Fruit fly (Drosophila melanogaster) whole organism, adult: ENCODE data around the gene Mst36Fa.

ENCODE experiments used
- CG11617 ChIP-seq: fragments of 200-800 bp; sonication (Bioruptor generic); optimal IDR thresholded peaks from 2 replicates; lab custom pipeline; 2017; ENCODE audit warnings: mild to moderate bottlenecking, missing biosample characterization, missing genetic modification reagents, missing genetic modification characterization
- CG12768 ChIP-seq: fragments of 200-800 bp; sonication (Bioruptor generic); optimal IDR thresholded peaks from 2 replicates; lab custom pipeline; 2017; ENCODE audit warnings: missing biosample characterization, missing genetic modification characterization, mild to moderate bottlenecking, moderate library complexity, missing genetic modification reagents
- CG33017 ChIP-seq: fragments of 200-800 bp; sonication (Bioruptor generic); optimal IDR thresholded peaks from 2 replicates; lab custom pipeline; 2018; ENCODE audit warnings: missing biosample characterization, mild to moderate bottlenecking, missing genetic modification characterization, moderate library complexity
- CG7101 ChIP-seq: fragments of 200-800 bp; sonication (Bioruptor generic); optimal IDR thresholded peaks from 2 replicates; lab custom pipeline; 2018; ENCODE audit warnings: missing biosample characterization, mild to moderate bottlenecking, missing genetic modification characterization, moderate library complexity
- Clk ChIP-seq: fragments of 200-800 bp; sonication (Bioruptor generic); optimal IDR thresholded peaks from 2 replicates; lab custom pipeline; 2017; ENCODE audit warnings: missing biosample characterization, missing genetic modification characterization
- Mnt ChIP-seq: fragments of 200-800 bp; sonication (Bioruptor generic); optimal IDR thresholded peaks from 2 replicates; lab custom pipeline; 2016; ENCODE audit warnings: missing biosample characterization, mild to moderate bottlenecking, missing genetic modification characterization
- bab1 ChIP-seq: fragments of 200-800 bp; sonication (Bioruptor generic); optimal IDR thresholded peaks from 3 replicates; lab custom pipeline; 2019; ENCODE audit warnings: missing biosample characterization, mild to moderate bottlenecking, missing genetic modification characterization, moderate library complexity
- toe ChIP-seq: fragments of 200-800 bp; sonication (Bioruptor generic); optimal IDR thresholded peaks from 2 replicates; lab custom pipeline; 2016; ENCODE audit warnings: missing biosample characterization, missing genetic modification characterization

DNA sequence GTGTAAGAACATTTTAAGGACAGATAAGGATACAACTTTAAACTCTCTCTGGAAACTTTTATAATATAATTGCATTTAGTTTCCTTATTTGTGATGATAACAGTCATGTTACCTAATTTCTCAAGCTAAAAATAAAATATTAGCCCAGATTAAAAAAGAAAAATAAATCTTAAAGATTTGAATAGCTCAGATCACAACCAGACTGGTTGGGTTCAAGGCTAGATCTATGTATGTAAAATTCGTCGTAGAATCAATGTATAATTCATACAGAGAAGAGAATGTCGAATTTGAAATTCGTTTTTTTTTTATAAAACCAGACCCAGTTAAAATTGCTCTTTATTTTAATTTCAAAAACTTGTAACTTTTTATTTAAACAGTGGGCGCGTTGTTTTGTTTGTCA, 37.3 kb upstream of the Mst36Fa start:
- TF ChIP-seq toe (GFP tag; lab: Kevin White, UChicago) = no peak
- no peak for TF ChIP-seq CG11617 (GFP tag; lab: Kevin White, UChicago)
- TF ChIP-seq bab1 (GFP tag; lab: Kevin White, UChicago) = no peak
- TF ChIP-seq Clk = no peak
- TF ChIP-seq Mnt (GFP tag; lab: Kevin White, UChicago) = no peak
- no peak for TF ChIP-seq CG7101
- no peak for TF ChIP-seq CG33017
- TF ChIP-seq CG12768 (GFP tag; lab: Kevin White, UChicago) = no peak
